Fruit fly (Drosophila melanogaster) whole organism, adult: ENCODE data around the gene CCT1.

Source experiments
- CG12768 ChIP-seq: fragments of 200-800 bp; sonication (Bioruptor generic); optimal IDR thresholded peaks from 2 replicates; lab custom pipeline; 2017; ENCODE audit warnings: missing biosample characterization, missing genetic modification characterization, mild to moderate bottlenecking, moderate library complexity, missing genetic modification reagents
- CG14711 ChIP-seq: fragments of 200-800 bp; sonication (Bioruptor generic); optimal IDR thresholded peaks from 2 replicates; lab custom pipeline; 2018; ENCODE audit warnings: missing biosample characterization, mild to moderate bottlenecking, missing genetic modification characterization, moderate library complexity
- CG1620 ChIP-seq: fragments of 200-800 bp; sonication (Bioruptor generic); optimal IDR thresholded peaks from 2 replicates; lab custom pipeline; 2016; ENCODE audit warnings: missing biosample characterization, missing genetic modification characterization
- CG5204 ChIP-seq: fragments of 200-800 bp; sonication (Bioruptor generic); optimal IDR thresholded peaks from 2 replicates; lab custom pipeline; 2016; ENCODE audit warnings: missing biosample characterization, missing genetic modification characterization
- CG7045 ChIP-seq: fragments of 200-800 bp; sonication (Bioruptor generic); optimal IDR thresholded peaks from 2 replicates; lab custom pipeline; 2017; ENCODE audit warnings: missing biosample characterization, mild to moderate bottlenecking, missing genetic modification characterization
- Clk ChIP-seq: fragments of 200-800 bp; sonication (Bioruptor generic); optimal IDR thresholded peaks from 2 replicates; lab custom pipeline; 2017; ENCODE audit warnings: missing biosample characterization, missing genetic modification characterization
- Crg-1 ChIP-seq: fragments of 200-800 bp; sonication (Bioruptor generic); optimal IDR thresholded peaks from 2 replicates; lab custom pipeline; 2016; ENCODE audit warnings: missing biosample characterization, missing genetic modification characterization
- bab1 ChIP-seq: fragments of 200-800 bp; sonication (Bioruptor generic); optimal IDR thresholded peaks from 3 replicates; lab custom pipeline; 2019; ENCODE audit warnings: missing biosample characterization, mild to moderate bottlenecking, missing genetic modification characterization, moderate library complexity
- ovo ChIP-seq: fragments of 200-800 bp; sonication (Bioruptor generic); optimal IDR thresholded peaks from 2 replicates; lab custom pipeline; 2016; ENCODE audit warnings: missing biosample characterization, missing genetic modification characterization
- toe ChIP-seq: fragments of 200-800 bp; sonication (Bioruptor generic); optimal IDR thresholded peaks from 2 replicates; lab custom pipeline; 2016; ENCODE audit warnings: missing biosample characterization, missing genetic modification characterization

DNA sequence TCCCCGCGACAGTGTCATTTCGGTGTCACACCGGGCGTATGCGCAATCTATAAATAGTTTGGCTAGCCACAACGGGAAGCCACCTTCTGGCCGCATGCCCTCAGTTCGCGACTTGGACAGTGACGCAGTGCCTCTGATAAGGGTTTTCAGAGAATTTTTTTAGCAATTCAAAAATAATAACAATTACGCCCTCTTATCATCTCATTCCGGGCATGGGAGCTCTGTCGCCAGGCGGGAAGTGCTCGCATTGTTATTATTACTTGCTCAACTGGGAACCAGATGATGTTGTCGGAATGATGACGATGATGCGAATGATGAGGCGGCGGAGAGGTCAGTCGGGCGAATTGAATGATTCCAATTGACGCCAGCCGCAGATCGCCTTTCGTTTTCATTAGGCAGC, 31.6 kb upstream of the CCT1 start:
- TF ChIP-seq CG14711 (tag; lab: Kevin White, UChicago) (no peak), Clk (no peak), CG7045 (GFP tag; lab: Kevin White, UChicago) (no peak), ovo (GFP tag; lab: Kevin White, UChicago) (no peak), toe (GFP tag; lab: Kevin White, UChicago) (no peak), bab1 (GFP tag; lab: Kevin White, UChicago) (no peak), CG12768 (no peak), Crg-1 (GFP tag; lab: Kevin White, UChicago) (no peak), CG5204 (GFP tag; lab: Kevin White, UChicago) (peak; percentile 35), CG1620 (GFP tag; lab: Kevin White, UChicago) (no peak)
